Fruit fly (Drosophila melanogaster) whole organism, embryonic: ENCODE measurements around the gene CG10948.
A peak's percentile ranks its signal among the peaks of the same experiment; 100 is the strongest.

Source experiments
- C15 ChIP-seq: fragments of 200-800 bp; sonication (Bioruptor generic); IDR thresholded peaks from 3 replicates; pipeline ENCODE4 v1.3.6; 2022; ENCODE audit warnings: missing biosample characterization, missing genetic modification characterization
- CG10147 ChIP-seq: fragments of 200-800 bp; sonication (Bioruptor generic); optimal IDR thresholded peaks from 2 replicates; lab custom pipeline; 2019; ENCODE audit warnings: missing biosample characterization, mild to moderate bottlenecking, missing genetic modification characterization, moderate library complexity
- CG10654 ChIP-seq: fragments of 200-800 bp; sonication (Bioruptor generic); optimal IDR thresholded peaks from 2 replicates; lab custom pipeline; 2016; ENCODE audit warnings: missing biosample characterization, missing genetic modification characterization
- CG11398 ChIP-seq: fragments of 200-800 bp; sonication (Bioruptor generic); optimal IDR thresholded peaks from 2 replicates; lab custom pipeline; 2016; ENCODE audit warnings: missing biosample characterization, missing genetic modification characterization
- CG12104 ChIP-seq: fragments of 200-800 bp; sonication (Bioruptor generic); optimal IDR thresholded peaks from 3 replicates; lab custom pipeline; 2016; ENCODE audit warnings: missing biosample characterization, missing genetic modification characterization
- CG16779 ChIP-seq: fragments of 200-800 bp; sonication (Bioruptor generic); IDR thresholded peaks from 2 replicates; pipeline ENCODE4 v1.3.6; 2022; ENCODE audit warnings: missing biosample characterization, missing genetic modification characterization
- CG18619 ChIP-seq: fragments of 200-800 bp; sonication (Bioruptor generic); optimal IDR thresholded peaks from 3 replicates; lab custom pipeline; 2017; ENCODE audit warnings: missing biosample characterization, mild to moderate bottlenecking, missing genetic modification characterization
- CG2202 ChIP-seq: fragments of 200-800 bp; sonication (Bioruptor generic); optimal IDR thresholded peaks from 2 replicates; lab custom pipeline; 2018; ENCODE audit warnings: missing biosample characterization, mild to moderate bottlenecking, missing genetic modification characterization
- CG31365 ChIP-seq: fragments of 200-800 bp; sonication (Bioruptor generic); optimal IDR thresholded peaks from 2 replicates; lab custom pipeline; 2018; ENCODE audit warnings: missing biosample characterization, mild to moderate bottlenecking, missing genetic modification characterization
- CG4282 ChIP-seq: fragments of 200-800 bp; sonication (Bioruptor generic); optimal IDR thresholded peaks from 2 replicates; lab custom pipeline; 2016; ENCODE audit warnings: missing biosample characterization, missing genetic modification characterization
- CG4404 ChIP-seq: fragments of 200-800 bp; sonication (Bioruptor generic); IDR thresholded peaks from 2 replicates; pipeline ENCODE4 v1.3.6; 2022; ENCODE audit warnings: missing biosample characterization, missing genetic modification characterization
- CG6683 ChIP-seq: fragments of 200-800 bp; sonication (Bioruptor generic); optimal IDR thresholded peaks from 2 replicates; lab custom pipeline; 2017; ENCODE audit warnings: missing biosample characterization, mild to moderate bottlenecking, missing genetic modification characterization, missing genetic modification reagents
- CG8281 ChIP-seq: fragments of 200-800 bp; sonication (Bioruptor generic); optimal IDR thresholded peaks from 2 replicates; lab custom pipeline; 2018; ENCODE audit warnings: missing biosample characterization, mild to moderate bottlenecking, missing genetic modification characterization, moderate library complexity
- CG9876 ChIP-seq: fragments of 200-800 bp; sonication (Bioruptor generic); optimal IDR thresholded peaks from 2 replicates; lab custom pipeline; 2016; ENCODE audit warnings: missing biosample characterization, missing genetic modification characterization
- CrebB ChIP-seq: fragments of 200-800 bp; sonication (Bioruptor generic); optimal IDR thresholded peaks from 3 replicates; lab custom pipeline; 2018; ENCODE audit warnings: missing biosample characterization, mild to moderate bottlenecking, missing genetic modification characterization
- D19A ChIP-seq: fragments of 200-800 bp; optimal IDR thresholded peaks from 3 replicates; lab custom pipeline; 2019; ENCODE audit warnings: missing biosample characterization, mild to moderate bottlenecking, missing genetic modification characterization, moderate library complexity
- ERR ChIP-seq: fragments of 200-800 bp; sonication (Bioruptor generic); optimal IDR thresholded peaks from 2 replicates; lab custom pipeline; 2016; ENCODE audit warnings: missing biosample characterization, missing genetic modification characterization
- Ets97D ChIP-seq: fragments of 200-800 bp; sonication (Bioruptor generic); optimal IDR thresholded peaks from 3 replicates; lab custom pipeline; 2016; ENCODE audit warnings: missing biosample characterization, missing genetic modification characterization
- Fer1 ChIP-seq: fragments of 200-800 bp; sonication (Bioruptor generic); optimal IDR thresholded peaks from 2 replicates; lab custom pipeline; 2017; ENCODE audit warnings: missing biosample characterization, mild to moderate bottlenecking, missing genetic modification characterization
- Fer3 ChIP-seq: fragments of 200-800 bp; sonication (Bioruptor generic); optimal IDR thresholded peaks from 2 replicates; lab custom pipeline; 2018; ENCODE audit warnings: missing biosample characterization, mild to moderate bottlenecking, missing genetic modification characterization, moderate library complexity
- HHEX ChIP-seq: fragments of 200-800 bp; sonication (Bioruptor generic); optimal IDR thresholded peaks from 3 replicates; lab custom pipeline; 2017; ENCODE audit warnings: missing biosample characterization, mild to moderate bottlenecking, missing genetic modification characterization, missing genetic modification reagents
- HLHmδ ChIP-seq: fragments of 200-800 bp; sonication (Bioruptor generic); optimal IDR thresholded peaks from 2 replicates; lab custom pipeline; 2018; ENCODE audit warnings: missing biosample characterization, mild to moderate bottlenecking, missing genetic modification characterization, moderate library complexity
- HmgD ChIP-seq: fragments of 200-800 bp; sonication (Bioruptor generic); optimal IDR thresholded peaks from 3 replicates; lab custom pipeline; 2016; ENCODE audit warnings: missing biosample characterization, missing genetic modification characterization
- Hr39 ChIP-seq: fragments of >200 bp; optimal IDR thresholded peaks from 2 replicates; lab custom pipeline; 2017
- Lim3 ChIP-seq: fragments of 200-800 bp; sonication (Bioruptor generic); IDR thresholded peaks from 2 replicates; pipeline ENCODE4 v1.3.6; 2022; ENCODE audit warnings: missing biosample characterization, missing genetic modification characterization
- Med ChIP-seq: fragments of 200-800 bp; sonication (Bioruptor generic); peaks from one replicate; lab custom pipeline; 2016; ENCODE audit warnings: missing biosample characterization, missing genetic modification characterization, mild to moderate bottlenecking, inconsistent platforms, moderate library complexity
- Myb ChIP-seq: fragments of 200-800 bp; sonication (Bioruptor generic); optimal IDR thresholded peaks from 2 replicates; lab custom pipeline; 2016; ENCODE audit warnings: missing biosample characterization, missing genetic modification characterization
- Neu2 ChIP-seq: fragments of 200-800 bp; sonication (Bioruptor generic); optimal IDR thresholded peaks from 3 replicates; lab custom pipeline; 2016; ENCODE audit warnings: missing biosample characterization, missing genetic modification characterization, borderline replicate concordance
- Nf-YC ChIP-seq: fragments of 200-800 bp; optimal IDR thresholded peaks from 3 replicates; lab custom pipeline; 2019; ENCODE audit warnings: missing biosample characterization, mild to moderate bottlenecking, missing genetic modification characterization, moderate library complexity
- Oli ChIP-seq: fragments of 200-800 bp; sonication (Bioruptor generic); optimal IDR thresholded peaks from 2 replicates; lab custom pipeline; 2018; ENCODE audit warnings: missing biosample characterization, mild to moderate bottlenecking, missing genetic modification characterization, moderate library complexity
- Vsx1 ChIP-seq: fragments of 200-800 bp; sonication (Bioruptor generic); optimal IDR thresholded peaks from 2 replicates; lab custom pipeline; 2017; ENCODE audit warnings: missing biosample characterization, mild to moderate bottlenecking, missing genetic modification characterization, missing genetic modification reagents
- Xrp1 ChIP-seq: fragments of 200-800 bp; sonication (Bioruptor generic); IDR thresholded peaks from 2 replicates; pipeline ENCODE4 v1.3.6; 2022; ENCODE audit warnings: missing biosample characterization, missing genetic modification characterization
- abd-A ChIP-seq: fragments of 200-800 bp; sonication (Bioruptor generic); optimal IDR thresholded peaks from 3 replicates; lab custom pipeline; 2019; ENCODE audit warnings: missing biosample characterization, mild to moderate bottlenecking, missing genetic modification characterization, moderate library complexity
- ap ChIP-seq: fragments of 200-800 bp; sonication (Bioruptor generic); IDR thresholded peaks from 2 replicates; pipeline ENCODE4 v1.3.6; 2022; ENCODE audit warnings: missing biosample characterization, missing genetic modification characterization
- ash1 ChIP-seq: fragments of 200-800 bp; sonication (Bioruptor generic); optimal IDR thresholded peaks from 2 replicates; lab custom pipeline; 2018; ENCODE audit warnings: missing biosample characterization, mild to moderate bottlenecking, missing genetic modification characterization
- btn ChIP-seq: fragments of 200-800 bp; sonication (Bioruptor generic); optimal IDR thresholded peaks from 2 replicates; lab custom pipeline; 2016; ENCODE audit warnings: missing biosample characterization, missing genetic modification characterization
- chif ChIP-seq, 2 experiments: fragments of 200-800 bp; sonication (Bioruptor generic); optimal IDR thresholded peaks; 3 replicates each; lab custom pipeline; 2016; ENCODE audit warnings: missing biosample characterization in 2 of 2, missing genetic modification characterization in 2 of 2
- dmrt11E ChIP-seq: fragments of 200-800 bp; sonication (Bioruptor generic); optimal IDR thresholded peaks from 3 replicates; lab custom pipeline; 2018; ENCODE audit warnings: missing biosample characterization, mild to moderate bottlenecking, missing genetic modification characterization, moderate library complexity
- esg ChIP-seq: fragments of 200-800 bp; sonication (Bioruptor generic); conservative IDR thresholded peaks from 2 replicates; pipeline ENCODE4 v1.3.6; 2022; ENCODE audit warnings: missing biosample characterization, missing genetic modification characterization
- exex ChIP-seq: fragments of 200-800 bp; sonication (Bioruptor generic); optimal IDR thresholded peaks from 4 replicates; lab custom pipeline; 2018; ENCODE audit warnings: missing biosample characterization, mild to moderate bottlenecking, missing genetic modification characterization, moderate library complexity
- eyg ChIP-seq: fragments of 200-800 bp; sonication (Bioruptor generic); optimal IDR thresholded peaks from 3 replicates; lab custom pipeline; 2016; ENCODE audit warnings: missing biosample characterization, missing genetic modification characterization
- inv ChIP-seq: fragments of 200-800 bp; sonication (Bioruptor generic); IDR thresholded peaks from 2 replicates; pipeline ENCODE4 v1.3.6; 2022; ENCODE audit warnings: missing biosample characterization, missing genetic modification characterization; ENCODE audit not compliant: partially characterized antibody
- jumu ChIP-seq: fragments of 200-800 bp; sonication (Bioruptor generic); optimal IDR thresholded peaks from 3 replicates; lab custom pipeline; 2016; ENCODE audit warnings: missing biosample characterization, missing genetic modification characterization
- knrl ChIP-seq: fragments of 200-800 bp; sonication (Bioruptor generic); IDR thresholded peaks from 3 replicates; pipeline ENCODE4 v1.3.6; 2022; ENCODE audit warnings: missing biosample characterization, missing genetic modification characterization; ENCODE audit not compliant: partially characterized antibody
- maf-S ChIP-seq: fragments of 200-800 bp; sonication (Bioruptor generic); optimal IDR thresholded peaks from 2 replicates; lab custom pipeline; 2016; ENCODE audit warnings: missing biosample characterization, missing genetic modification characterization
- psq ChIP-seq: fragments of 200-800 bp; sonication (Bioruptor generic); optimal IDR thresholded peaks from 2 replicates; lab custom pipeline; 2017; ENCODE audit warnings: missing biosample characterization, missing genetic modification characterization
- pzg ChIP-seq: fragments of 200-800 bp; sonication (Bioruptor generic); optimal IDR thresholded peaks from 3 replicates; lab custom pipeline; 2018; ENCODE audit warnings: missing biosample characterization, mild to moderate bottlenecking, missing genetic modification characterization, moderate library complexity
- sd ChIP-seq: fragments of 200-800 bp; sonication (Bioruptor generic); optimal IDR thresholded peaks from 3 replicates; lab custom pipeline; 2018; ENCODE audit warnings: missing biosample characterization, mild to moderate bottlenecking, missing genetic modification characterization, moderate library complexity
- sens-2 ChIP-seq: fragments of 200-800 bp; sonication (Bioruptor generic); IDR thresholded peaks from 2 replicates; pipeline ENCODE4 v1.3.6; 2022; ENCODE audit warnings: missing biosample characterization, missing genetic modification characterization
- tx ChIP-seq: fragments of 200-800 bp; sonication (Bioruptor generic); optimal IDR thresholded peaks from 2 replicates; lab custom pipeline; 2016; ENCODE audit warnings: missing biosample characterization, missing genetic modification characterization
- vfl ChIP-seq: fragments of 200-800 bp; sonication (Bioruptor generic); optimal IDR thresholded peaks from 2 replicates; lab custom pipeline; 2016; ENCODE audit warnings: missing biosample characterization, missing genetic modification characterization
- zen2 ChIP-seq: fragments of 200-800 bp; sonication (Bioruptor generic); IDR thresholded peaks from 3 replicates; pipeline ENCODE4 v1.3.6; 2022; ENCODE audit warnings: missing biosample characterization, missing genetic modification characterization; ENCODE audit not compliant: partially characterized antibody

CG10948 gene

DNA sequence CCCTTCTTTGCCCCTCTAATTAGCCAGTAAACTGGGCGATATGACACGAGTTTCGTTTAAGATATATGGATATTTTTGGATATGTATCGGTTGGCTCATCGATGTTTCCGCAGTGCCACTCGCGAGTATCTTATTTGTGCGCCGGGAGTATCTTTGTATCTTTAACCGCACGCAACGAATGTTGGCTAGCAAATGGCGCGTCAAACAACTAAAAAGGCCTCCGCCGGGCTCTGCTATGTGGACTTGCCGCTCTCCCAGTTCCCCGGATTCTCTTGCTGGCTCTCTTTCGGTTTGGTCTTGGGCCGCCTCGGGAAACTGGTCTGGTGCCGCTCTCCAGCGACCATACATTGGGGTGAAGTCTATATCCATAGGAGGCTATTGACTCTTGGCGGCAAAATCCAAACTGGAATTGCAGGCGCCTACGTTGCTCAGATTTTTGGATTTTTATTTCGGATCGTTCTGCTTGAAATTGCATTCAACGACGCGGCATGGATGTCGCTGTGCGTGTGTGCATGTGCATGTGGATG, 17.5 kb downstream of the CG10948 start (continued):
- TF ChIP-seq CG8281 (tag; lab: Kevin White, UChicago), result no peak
- TF ChIP-seq btn (GFP tag; lab: Kevin White, UChicago), result no peak
- TF ChIP-seq CG10654 (GFP tag; lab: Kevin White, UChicago), result no peak
- no peak for TF ChIP-seq psq
- TF ChIP-seq CG11398 (GFP tag; lab: Kevin White, UChicago), result no peak
- TF ChIP-seq inv (GFP tag; lab: Robert Waterston, UW), result no peak
- TF ChIP-seq dmrt11E (tag; lab: Kevin White, UChicago), result no peak
- no peak for TF ChIP-seq maf-S (GFP tag; lab: Kevin White, UChicago)
- TF ChIP-seq knrl (GFP tag; lab: Robert Waterston, UW), result no peak
- no peak for TF ChIP-seq chif (GFP tag; optimal IDR thresholded peaks at IDR 0.05; lab: Kevin White, UChicago)
- no peak for TF ChIP-seq D19A (tag; lab: Kevin White, UChicago)
- TF ChIP-seq CG2202 (tag; lab: Kevin White, UChicago), result no peak
- TF ChIP-seq Med, result peak; percentile 81
- TF ChIP-seq zen2 (GFP tag; lab: Robert Waterston, UW), result 0 out of 3 replicates have a peak, but pooled peaks have one; percentile 43
- TF ChIP-seq Nf-YC (tag; lab: Kevin White, UChicago), result peak; percentile 49
- TF ChIP-seq ap (GFP tag; lab: Robert Waterston, UW), result no peak
- no peak for TF ChIP-seq Neu2
- TF ChIP-seq Ets97D (GFP tag; lab: Kevin White, UChicago), result no peak
- no peak for TF ChIP-seq CG9876 (GFP tag; lab: Kevin White, UChicago)
- no peak for TF ChIP-seq CG12104 (GFP tag; lab: Kevin White, UChicago)
- TF ChIP-seq CG18619 (GFP tag; lab: Kevin White, UChicago), result no peak
- TF ChIP-seq HLHmδ (GFP tag; lab: Kevin White, UChicago), result no peak
- TF ChIP-seq Lim3 (GFP tag; lab: Robert Waterston, UW), result no peak
- peak; percentile 5 for TF ChIP-seq Vsx1 (GFP tag; lab: Kevin White, UChicago)
- no peak for TF ChIP-seq Xrp1 (GFP tag; lab: Robert Waterston, UW)
- TF ChIP-seq CG4282, result no peak
- no peak for TF ChIP-seq exex (tag; lab: Kevin White, UChicago)
- no peak for TF ChIP-seq C15 (GFP tag; lab: Robert Waterston, UW)
- TF ChIP-seq HmgD (GFP tag; lab: Kevin White, UChicago), result no peak
- no peak for TF ChIP-seq CG16779 (GFP tag; lab: Robert Waterston, UW)
- TF ChIP-seq eyg (GFP tag; lab: Kevin White, UChicago), result no peak
- no peak for TF ChIP-seq CG4404 (GFP tag; lab: Robert Waterston, UW)
- no peak for TF ChIP-seq CG6683 (GFP tag; lab: Kevin White, UChicago)
- TF ChIP-seq sd, result peak; percentile 69
- peak; percentile 45 for TF ChIP-seq Fer1 (GFP tag; lab: Kevin White, UChicago)
- no peak for TF ChIP-seq pzg (GFP tag; lab: Kevin White, UChicago)
- TF ChIP-seq ash1, result no peak
- no peak for TF ChIP-seq HHEX
- TF ChIP-seq sens-2 (GFP tag; lab: Robert Waterston, UW), result no peak
- TF ChIP-seq abd-A (tag; lab: Kevin White, UChicago), result peak; percentile 44
- no peak for TF ChIP-seq Hr39 (lab: Kevin White, UChicago)
- no peak for TF ChIP-seq Myb
- no peak for TF ChIP-seq vfl (GFP tag; lab: Kevin White, UChicago)
- TF ChIP-seq tx (GFP tag; lab: Kevin White, UChicago), result no peak
- TF ChIP-seq ERR, result peak; percentile 8
- peak; percentile 10 for TF ChIP-seq CG10147 (GFP tag; lab: Kevin White, UChicago)
- TF ChIP-seq jumu, result no peak
- TF ChIP-seq CG31365 (tag; lab: Kevin White, UChicago), result no peak
- no peak for TF ChIP-seq Fer3 (tag; lab: Kevin White, UChicago)
- no peak for TF ChIP-seq esg (GFP tag; lab: Robert Waterston, UW)
- no peak for TF ChIP-seq Oli (tag; lab: Kevin White, UChicago)
- TF ChIP-seq CrebB, result no peak
